Worm (Caenorhabditis elegans): ENCODE results near the gene F01D4.8.

Gene F01D4.8

DNA sequence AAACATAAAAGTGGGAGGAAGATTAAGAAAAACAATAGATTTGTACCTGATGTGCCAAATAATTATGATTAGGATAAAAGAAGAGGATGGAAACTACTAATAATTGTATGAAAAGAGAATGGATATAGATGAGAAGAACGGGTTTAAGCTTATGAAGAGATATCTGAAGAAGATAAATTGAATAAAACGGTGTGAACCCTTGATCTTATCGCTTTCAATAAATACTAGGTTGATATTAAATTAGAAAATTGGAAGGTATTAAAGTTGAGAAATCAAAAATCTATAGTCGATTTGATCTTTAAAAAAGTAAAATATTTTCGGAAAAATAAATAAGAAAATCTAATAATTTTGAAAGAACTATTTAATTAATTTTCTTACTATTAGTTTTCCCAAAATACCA is 3.1 kb downstream of the F01D4.8 start, which contains the start of gene F13B12.4:
F13B12.4 (minus strand) TSS at position 101 of the 400 bp plus-strand sequence.
- TF ChIP-seq cebp-1 (GFP tag; IDR thresholded peaks at IDR 0.05): no peak
- TF ChIP-seq cebp-1 (tag; optimal IDR thresholded peaks at IDR 0.05): no peak
- TF ChIP-seq hrde-1 (tag; optimal IDR thresholded peaks at IDR 0.05; ENCODE audit: borderline replicate concordance): no peak
- TF ChIP-seq ets-4 (GFP tag; optimal IDR thresholded peaks at IDR 0.05): no peak
- no peak for TF ChIP-seq ztf-22 (GFP tag; optimal IDR thresholded peaks at IDR 0.05)
- no peak for TF ChIP-seq nhr-90 (tag; optimal IDR thresholded peaks at IDR 0.05)
- no peak for TF ChIP-seq let-607 (tag; optimal IDR thresholded peaks at IDR 0.05)
- no peak for TF ChIP-seq nhr-80 (tag; optimal IDR thresholded peaks at IDR 0.05)
- TF ChIP-seq pha-4 (tag; optimal IDR thresholded peaks at IDR 0.05): no peak
- TF ChIP-seq B0261.1 (tag; optimal IDR thresholded peaks at IDR 0.05): no peak
- TF ChIP-seq ama-1 (optimal IDR thresholded peaks at IDR 0.05): no peak
- no peak for TF ChIP-seq ama-1 (GFP tag; optimal IDR thresholded peaks at IDR 0.05)
- TF ChIP-seq ceh-100 (GFP tag; IDR thresholded peaks at IDR 0.05): no peak
- no peak for TF ChIP-seq C17E4.6 (GFP tag; IDR thresholded peaks at IDR 0.05)
- TF ChIP-seq bed-2 (GFP tag; IDR thresholded peaks at IDR 0.05): no peak
- no peak for TF ChIP-seq attf-6 (GFP tag; IDR thresholded peaks at IDR 0.05)
- TF ChIP-seq lag-1 (GFP tag; IDR thresholded peaks at IDR 0.05): no peak
- no peak for TF ChIP-seq ZK185.1 (tag; optimal IDR thresholded peaks at IDR 0.05; ENCODE audit: poor library complexity, severe bottlenecking)
- TF ChIP-seq nfyb-1 (GFP tag; IDR thresholded peaks at IDR 0.05): no peak

DNA sequence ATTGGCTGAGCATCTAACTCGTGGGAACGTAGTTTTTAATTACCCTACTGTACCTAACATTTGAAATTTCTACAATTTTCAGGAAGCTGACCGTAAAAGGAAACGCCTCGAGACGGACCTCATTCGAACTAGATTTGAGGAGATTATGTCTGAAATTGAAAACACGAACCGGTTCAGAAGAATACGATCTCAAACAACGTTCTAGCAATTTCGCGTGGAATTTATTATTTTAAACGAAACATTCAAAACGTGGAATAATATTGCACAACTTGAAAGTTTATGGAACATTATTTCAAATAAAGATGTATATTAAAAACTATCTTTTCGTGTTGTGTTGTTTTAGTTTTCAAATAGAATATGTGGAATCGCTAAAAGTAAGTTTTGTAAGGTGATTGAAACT is 9.4 kb downstream of the F01D4.8 start, which contains the start of gene F13B12.7:
F13B12.7 (plus strand) TSS at position 301 of the 400 bp plus-strand sequence.
- TF ChIP-seq nfyb-1 (GFP tag; IDR thresholded peaks at IDR 0.05) (no peak), ama-1 (optimal IDR thresholded peaks at IDR 0.05) (no peak), ama-1 (GFP tag; optimal IDR thresholded peaks at IDR 0.05) (no peak), bed-1 (GFP tag; IDR thresholded peaks at IDR 0.05) (no peak), nhr-27 (tag; optimal IDR thresholded peaks at IDR 0.05) (no peak), T07F8.4 (tag; optimal IDR thresholded peaks at IDR 0.05) (no peak), ztf-26 (tag; optimal IDR thresholded peaks at IDR 0.05) (no peak), nhr-179 (tag; optimal IDR thresholded peaks at IDR 0.05) (no peak), cebp-2 (GFP tag; IDR thresholded peaks at IDR 0.05) (no peak), Y56A3A.18 (GFP tag; IDR thresholded peaks at IDR 0.05) (no peak), F23B12.7 (tag; optimal IDR thresholded peaks at IDR 0.05; ENCODE audit: insufficient read depth) (no peak), pha-4 (tag; optimal IDR thresholded peaks at IDR 0.05) (no peak), rpc-1 (optimal IDR thresholded peaks at IDR 0.05) (no peak), rpc-1 (tag; optimal IDR thresholded peaks at IDR 0.05) (no peak), D2030.7 (GFP tag; IDR thresholded peaks at IDR 0.05) (no peak), ccch-3 (GFP tag; optimal IDR thresholded peaks at IDR 0.05) (no peak), efl-1 (GFP tag; optimal IDR thresholded peaks at IDR 0.05) (no peak), zim-3 (tag; optimal IDR thresholded peaks at IDR 0.05) (no peak), egl-18 (GFP tag; IDR thresholded peaks at IDR 0.05) (no peak), F57A8.1 (GFP tag; optimal IDR thresholded peaks at IDR 0.05) (no peak), ZK185.1 (tag; optimal IDR thresholded peaks at IDR 0.05; ENCODE audit: poor library complexity, severe bottlenecking) (no peak)

DNA sequence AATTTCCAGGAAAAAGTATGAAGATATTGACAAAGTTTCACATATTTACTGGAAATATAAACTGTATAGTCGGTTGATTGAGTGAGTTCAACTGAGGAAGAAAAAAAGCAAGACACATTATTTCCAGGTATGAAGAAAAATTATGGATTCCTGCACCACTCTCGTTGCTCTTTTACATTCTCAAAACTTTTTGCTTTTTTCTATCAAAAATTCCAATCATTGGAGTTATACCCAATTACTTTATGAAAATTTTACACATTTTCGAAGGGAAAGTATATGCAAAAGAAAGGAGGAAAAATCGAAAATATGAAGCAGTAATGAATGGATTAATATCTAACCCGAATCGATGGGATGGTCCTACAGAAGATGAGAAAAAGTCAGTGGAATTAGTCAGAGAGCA is 10.0 kb downstream of the F01D4.8 start:
- TF ChIP-seq mxl-1 (tag; optimal IDR thresholded peaks at IDR 0.05): no peak
- TF ChIP-seq F49E8.2 (tag; optimal IDR thresholded peaks at IDR 0.05; ENCODE audit: insufficient read depth): no peak
- no peak for TF ChIP-seq F55B11.4 (tag; optimal IDR thresholded peaks at IDR 0.05; ENCODE audit: borderline replicate concordance, insufficient read depth)
- no peak for TF ChIP-seq ekl-4 (GFP tag; IDR thresholded peaks at IDR 0.05)
- no peak for TF ChIP-seq pha-4 (tag; optimal IDR thresholded peaks at IDR 0.05)
- TF ChIP-seq tbp1 (GFP tag; optimal IDR thresholded peaks at IDR 0.05): no peak
- no peak for TF ChIP-seq atf-7 (tag; optimal IDR thresholded peaks at IDR 0.05)
- TF ChIP-seq Y56A3A.18 (GFP tag; IDR thresholded peaks at IDR 0.05): no peak
- TF ChIP-seq ceh-100 (GFP tag; IDR thresholded peaks at IDR 0.05): no peak
- TF ChIP-seq lsl-1 (GFP tag; optimal IDR thresholded peaks at IDR 0.05): no peak
- TF ChIP-seq Y79H2A.3 (GFP tag; conservative IDR thresholded peaks at IDR 0.05): no peak
- TF ChIP-seq T07F8.4 (tag; optimal IDR thresholded peaks at IDR 0.05): no peak
- TF ChIP-seq fkh-3 (tag; optimal IDR thresholded peaks at IDR 0.05): no peak
- no peak for TF ChIP-seq sea-2 (GFP tag; IDR thresholded peaks at IDR 0.05)
- TF ChIP-seq nfyb-1 (GFP tag; IDR thresholded peaks at IDR 0.05): no peak
- no peak for TF ChIP-seq akir-1 (GFP tag; optimal IDR thresholded peaks at IDR 0.05)
- no peak for TF ChIP-seq madf-8 (GFP tag; conservative IDR thresholded peaks at IDR 0.05)
- TF ChIP-seq hlh-12 (tag; optimal IDR thresholded peaks at IDR 0.05): no peak

Measured in whole organism, young adult.